Worm (Caenorhabditis elegans): ENCODE measurements around the gene rer-1.

DNA sequence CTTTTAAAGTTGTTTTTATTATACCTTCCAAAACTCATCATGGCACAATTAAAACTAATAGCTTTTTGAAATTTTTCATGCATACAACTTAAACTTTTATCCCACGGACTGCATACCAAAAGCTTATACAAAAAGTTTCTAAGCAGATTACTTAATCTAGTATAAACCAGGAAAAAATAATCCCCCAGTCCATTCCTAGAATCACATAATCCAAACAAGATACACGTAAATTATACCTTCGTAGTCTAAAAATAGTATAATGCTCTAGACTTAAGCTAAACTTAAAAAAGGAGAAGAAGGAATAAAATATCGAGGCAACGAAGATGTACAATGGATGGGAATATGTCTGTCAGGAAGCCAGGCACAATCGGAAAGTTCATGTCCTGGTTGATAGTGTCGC, 15.9 kb upstream of the rer-1 start:
- TF ChIP-seq F13H6.1 (tag; optimal IDR thresholded peaks at IDR 0.05) (no peak), dmd-4 (tag; optimal IDR thresholded peaks at IDR 0.05; ENCODE audit: borderline replicate concordance) (no peak), lim-6 (tag; optimal IDR thresholded peaks at IDR 0.05) (no peak), pqm-1 (tag; optimal IDR thresholded peaks at IDR 0.05) (no peak), hlh-13 (GFP tag; optimal IDR thresholded peaks at IDR 0.05) (no peak), sox-4 (tag; optimal IDR thresholded peaks at IDR 0.05) (no peak), nhr-11 (tag; optimal IDR thresholded peaks at IDR 0.05) (no peak), eyg-1 (tag; optimal IDR thresholded peaks at IDR 0.05) (no peak), nfya-1 (tag; optimal IDR thresholded peaks at IDR 0.05) (no peak), pros-1 (tag; optimal IDR thresholded peaks at IDR 0.05) (no peak), ama-1 (optimal IDR thresholded peaks at IDR 0.05) (no peak), pag-3 (tag; optimal IDR thresholded peaks at IDR 0.05; ENCODE audit: borderline replicate concordance) (no peak)

All from whole organism, late embryonic.